Worm (Caenorhabditis elegans): Measurements from ENCODE around the gene abt-1.

ce11 chrIV:10261061-10261460 is 46.4 kb upstream of the abt-1 start:
- TF ChIP-seq flt-1 (GFP tag; IDR thresholded peaks at IDR 0.05) (no peak), tbx-11 (GFP tag; IDR thresholded peaks at IDR 0.05) (no peak), hmbx-1 (tag; optimal IDR thresholded peaks at IDR 0.05) (no peak), B0310.2 (tag; optimal IDR thresholded peaks at IDR 0.05) (no peak)

Data from whole organism, early embryonic.